Worm (Caenorhabditis elegans): ENCODE data around the gene C03A7.13.

- TF ChIP-seq repo-1 (tag; optimal IDR thresholded peaks at IDR 0.05) (no peak), ama-1 (optimal IDR thresholded peaks at IDR 0.05) (no peak), ama-1 (GFP tag; optimal IDR thresholded peaks at IDR 0.05) (no peak), nhr-120 (GFP tag; IDR thresholded peaks at IDR 0.05) (no peak), C17E4.6 (GFP tag; IDR thresholded peaks at IDR 0.05) (no peak), die-1 (tag; optimal IDR thresholded peaks at IDR 0.05) (no peak), him-1 (tag; optimal IDR thresholded peaks at IDR 0.05) (no peak), cebp-2 (GFP tag; IDR thresholded peaks at IDR 0.05) (no peak), K11D2.4 (GFP tag; IDR thresholded peaks at IDR 0.05) (no peak), unc-62 (GFP tag; optimal IDR thresholded peaks at IDR 0.05) (peak; percentile 93), mel-28 (tag; optimal IDR thresholded peaks at IDR 0.05; ENCODE audit: borderline replicate concordance) (no peak)
Observed at ce11 chrV:5192501-5192900, at the start of gene C03A7.13.

Data from whole organism, young adult.